Worm (Caenorhabditis elegans): ENCODE measurements around the gene F21C10.5.

Gene F21C10.5

ce11 chrV:9166306-9166705 is 40.9 kb downstream of the F21C10.5 start:
- no peak for TF ChIP-seq mab-5 (tag; optimal IDR thresholded peaks at IDR 0.05)
- peak; percentile 21 for TF ChIP-seq nhr-129 (tag; optimal IDR thresholded peaks at IDR 0.05)
- TF ChIP-seq ceh-16 (tag; optimal IDR thresholded peaks at IDR 0.05) = peak; percentile 58
- peak; percentile 44 for TF ChIP-seq nhr-25 (tag; optimal IDR thresholded peaks at IDR 0.05)
- TF ChIP-seq sma-9 (GFP tag; optimal IDR thresholded peaks at IDR 0.05) = peak; percentile 70
- TF ChIP-seq sma-9 (tag; optimal IDR thresholded peaks at IDR 0.05) = no peak
- TF ChIP-seq nhr-6 (tag; optimal IDR thresholded peaks at IDR 0.05) = peak; percentile 8
- TF ChIP-seq ztf-1 (GFP tag; conservative IDR thresholded peaks at IDR 0.05) = no peak
- TF ChIP-seq nhr-11 (tag; optimal IDR thresholded peaks at IDR 0.05) = no peak
- no peak for TF ChIP-seq mdl-1 (tag; optimal IDR thresholded peaks at IDR 0.05)
- TF ChIP-seq nhr-10 (tag; optimal IDR thresholded peaks at IDR 0.05) = no peak
- no peak for TF ChIP-seq snpc-4 (tag; optimal IDR thresholded peaks at IDR 0.05)
- TF ChIP-seq unc-39 (tag; optimal IDR thresholded peaks at IDR 0.05) = no peak
- TF ChIP-seq crh-2 (tag; optimal IDR thresholded peaks at IDR 0.05) = peak; percentile 18
- no peak for TF ChIP-seq ceh-82 (tag; optimal IDR thresholded peaks at IDR 0.05)
- TF ChIP-seq nhr-77 (tag; optimal IDR thresholded peaks at IDR 0.05) = no peak
- no peak for TF ChIP-seq zag-1 (tag; optimal IDR thresholded peaks at IDR 0.05)
- no peak for TF ChIP-seq Y55F3AM.14 (GFP tag; optimal IDR thresholded peaks at IDR 0.05)
- peak; percentile 37 for TF ChIP-seq blmp-1 (tag; optimal IDR thresholded peaks at IDR 0.05; ENCODE audit: insufficient read depth)
- no peak for TF ChIP-seq elt-1 (tag; optimal IDR thresholded peaks at IDR 0.05)

DNA sequence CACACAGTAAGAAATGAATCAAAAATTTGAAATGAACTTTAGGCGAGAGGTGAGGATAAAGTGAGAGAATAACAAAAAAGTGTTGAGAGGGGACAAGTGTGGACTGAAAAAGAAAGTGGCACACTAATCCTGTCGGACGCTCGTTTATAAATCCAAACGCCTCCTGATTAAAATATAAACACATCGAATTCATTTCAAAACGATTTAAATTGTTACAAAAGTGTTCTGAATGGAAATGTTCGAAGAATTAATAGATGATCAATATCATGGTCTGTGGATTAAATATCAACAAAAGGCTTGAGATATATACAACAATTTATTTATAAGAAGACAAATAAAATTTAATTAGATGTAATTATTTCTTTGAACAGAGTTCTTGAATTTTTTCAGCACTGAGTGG is 42.6 kb downstream of the F21C10.5 start, which contains the start of gene B0222.11:
Gene B0222.11, minus strand, starts transcription at position 101 of the 400 bp plus-strand sequence.
- TF ChIP-seq nhr-237 (tag; optimal IDR thresholded peaks at IDR 0.05) (no peak), lin-11 (tag; optimal IDR thresholded peaks at IDR 0.05) (no peak), egl-27 (tag; optimal IDR thresholded peaks at IDR 0.05) (no peak), nhr-129 (tag; optimal IDR thresholded peaks at IDR 0.05) (no peak), skn-1 (tag; optimal IDR thresholded peaks at IDR 0.05) (no peak), sem-4 (tag; optimal IDR thresholded peaks at IDR 0.05) (no peak), lin-39 (tag; optimal IDR thresholded peaks at IDR 0.05) (no peak), ztf-11 (tag; optimal IDR thresholded peaks at IDR 0.05) (no peak), nhr-77 (tag; optimal IDR thresholded peaks at IDR 0.05) (no peak), mbf-1 (tag; optimal IDR thresholded peaks at IDR 0.05) (no peak), C34F6.9 (tag; optimal IDR thresholded peaks at IDR 0.05) (no peak), nhr-23 (tag; optimal IDR thresholded peaks at IDR 0.05) (no peak), ceh-82 (tag; optimal IDR thresholded peaks at IDR 0.05) (no peak), F13H6.1 (tag; optimal IDR thresholded peaks at IDR 0.05) (no peak), elt-3 (tag; optimal IDR thresholded peaks at IDR 0.05) (no peak), nhr-10 (tag; optimal IDR thresholded peaks at IDR 0.05) (no peak)

DNA sequence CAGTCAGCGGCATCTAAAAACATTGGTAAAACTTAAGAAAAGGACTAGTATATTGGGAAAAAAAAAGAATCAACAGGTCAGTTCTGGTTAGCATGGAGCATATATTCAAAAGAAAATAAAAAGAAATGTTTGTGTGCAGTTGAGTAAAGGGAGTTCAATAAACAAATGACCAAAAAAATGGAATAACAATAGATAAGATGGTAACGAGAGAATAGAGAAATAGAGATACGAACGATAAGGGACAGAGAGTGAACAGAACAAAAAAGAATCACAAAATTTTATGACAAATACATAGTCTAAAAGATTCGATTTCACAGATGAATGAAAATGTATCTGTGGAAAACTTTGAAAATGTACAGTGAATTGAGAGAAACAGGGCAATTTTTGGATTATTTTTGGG is 47.5 kb downstream of the F21C10.5 start, which contains the start of gene gad-3:
Gene gad-3, minus strand, starts transcription at position 17 of the 400 bp plus-strand sequence.
- peak; percentile 44 for TF ChIP-seq fos-1 (tag; optimal IDR thresholded peaks at IDR 0.05)
- no peak for TF ChIP-seq sma-3 (GFP tag; optimal IDR thresholded peaks at IDR 0.05)

DNA sequence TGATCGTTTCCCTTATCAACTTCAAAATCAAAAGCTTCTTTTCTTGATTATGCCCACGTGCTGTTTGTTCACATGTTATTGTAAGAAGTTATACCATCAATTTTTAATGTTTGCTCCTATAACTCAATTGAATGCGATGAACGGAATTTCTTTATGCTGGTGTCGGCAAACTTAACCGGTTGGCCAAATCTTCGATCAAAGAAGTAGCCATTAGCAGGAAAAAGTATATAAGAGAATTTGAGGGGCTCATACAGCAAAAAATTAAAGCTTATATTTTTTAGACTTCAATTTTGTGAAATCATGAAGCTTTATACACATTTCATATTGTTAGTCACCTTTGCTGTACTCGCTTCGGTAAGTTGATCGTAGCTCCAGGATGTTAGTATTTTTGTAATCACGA is 48.3 kb downstream of the F21C10.5 start, which contains the start of gene pqn-16:
Gene pqn-16, plus strand, starts transcription at position 301 of the 400 bp plus-strand sequence.
- TF ChIP-seq crh-2 (tag; optimal IDR thresholded peaks at IDR 0.05) (no peak), nhr-21 (tag; optimal IDR thresholded peaks at IDR 0.05) (no peak), unc-62 (GFP tag; optimal IDR thresholded peaks at IDR 0.05) (no peak), nhr-12 (tag; optimal IDR thresholded peaks at IDR 0.05) (no peak), mbf-1 (tag; optimal IDR thresholded peaks at IDR 0.05) (no peak)

DNA sequence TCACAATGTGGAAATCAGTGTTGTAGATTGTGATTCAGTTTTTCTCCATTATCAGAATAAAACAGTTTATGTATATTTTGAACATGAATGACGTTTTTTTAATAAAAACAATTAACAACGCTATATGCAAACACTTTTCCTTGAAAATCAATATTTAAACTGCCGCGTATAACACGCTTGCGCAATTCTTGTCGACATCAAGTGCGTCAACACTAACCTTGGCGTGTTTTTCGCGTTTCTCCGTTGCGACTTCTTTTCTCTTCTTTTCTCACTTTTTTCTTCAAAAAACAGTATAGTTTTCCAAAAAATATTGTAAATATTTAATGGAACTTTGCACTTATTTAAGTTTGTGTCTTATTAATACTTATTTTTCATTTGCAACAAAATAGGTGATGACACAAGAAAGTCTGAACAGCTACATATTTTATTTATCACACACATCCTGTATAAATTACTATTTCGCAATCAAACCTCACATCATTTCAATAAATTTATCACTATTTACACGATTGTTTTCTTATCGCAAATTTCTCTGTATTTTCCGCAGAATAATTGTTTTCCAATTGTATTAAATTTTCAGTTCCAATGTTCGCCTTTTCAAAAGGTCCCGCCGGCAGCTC is 49.9 kb downstream of the F21C10.5 start, which contains the start of gene spas-1:
Gene spas-1, plus strand, starts transcription at position 572 of the 620 bp plus-strand sequence.
- TF ChIP-seq lin-11 (tag; optimal IDR thresholded peaks at IDR 0.05) = peak; percentile 13
- TF ChIP-seq skn-1 (tag; optimal IDR thresholded peaks at IDR 0.05) = peak; percentile 7
- TF ChIP-seq elt-3 (tag; optimal IDR thresholded peaks at IDR 0.05) = no peak
- TF ChIP-seq lsy-2 (tag; optimal IDR thresholded peaks at IDR 0.05) = peak; percentile 81 to 94
- TF ChIP-seq egl-27 (tag; optimal IDR thresholded peaks at IDR 0.05) = peak; percentile 74
- no peak for TF ChIP-seq ztf-1 (GFP tag; conservative IDR thresholded peaks at IDR 0.05)
- TF ChIP-seq ztf-4 (tag; optimal IDR thresholded peaks at IDR 0.05) = peak; percentile 78
- TF ChIP-seq unc-39 (tag; optimal IDR thresholded peaks at IDR 0.05) = no peak
- peak; percentile 37 for TF ChIP-seq zag-1 (tag; optimal IDR thresholded peaks at IDR 0.05)
- TF ChIP-seq fos-1 (tag; optimal IDR thresholded peaks at IDR 0.05) = peak; percentile 57
- no peak for TF ChIP-seq ztf-11 (tag; optimal IDR thresholded peaks at IDR 0.05)
- TF ChIP-seq C34F6.9 (tag; optimal IDR thresholded peaks at IDR 0.05) = peak; percentile 96
- TF ChIP-seq ceh-16 (tag; optimal IDR thresholded peaks at IDR 0.05) = peak; percentile 76
- TF ChIP-seq lin-39 (tag; optimal IDR thresholded peaks at IDR 0.05) = no peak
- TF ChIP-seq lin-13 (GFP tag; optimal IDR thresholded peaks at IDR 0.05) = peak; percentile 87
- TF ChIP-seq Y55F3AM.14 (GFP tag; optimal IDR thresholded peaks at IDR 0.05) = no peak
- peak; percentile 91 for TF ChIP-seq sma-3 (GFP tag; optimal IDR thresholded peaks at IDR 0.05)
- TF ChIP-seq gmeb-1 (tag; optimal IDR thresholded peaks at IDR 0.05) = peak; percentile 99
- TF ChIP-seq crh-2 (tag; optimal IDR thresholded peaks at IDR 0.05) = peak; percentile 92
- TF ChIP-seq nhr-25 (tag; optimal IDR thresholded peaks at IDR 0.05) = peak; percentile 85
- peak; percentile 81 for TF ChIP-seq nhr-6 (tag; optimal IDR thresholded peaks at IDR 0.05)
- peak; percentile 91 for TF ChIP-seq nhr-129 (tag; optimal IDR thresholded peaks at IDR 0.05)
- peak; percentile 95 for TF ChIP-seq unc-55 (GFP tag; optimal IDR thresholded peaks at IDR 0.05)
- peak; percentile 40 for TF ChIP-seq nhr-77 (tag; optimal IDR thresholded peaks at IDR 0.05)
- TF ChIP-seq nhr-21 (tag; optimal IDR thresholded peaks at IDR 0.05) = peak; percentile 80
- TF ChIP-seq sma-9 (GFP tag; optimal IDR thresholded peaks at IDR 0.05) = peak; percentile 93
- TF ChIP-seq sma-9 (tag; optimal IDR thresholded peaks at IDR 0.05) = no peak
